Fruit fly (Drosophila melanogaster) whole organism, pupa: Measurements from ENCODE around the gene CG14400.

Experiments
- CG14655 ChIP-seq: fragments of 200-800 bp; sonication (Bioruptor generic); optimal IDR thresholded peaks from 3 replicates; lab custom pipeline; 2017; ENCODE audit warnings: mild to moderate bottlenecking, missing biosample characterization, missing genetic modification reagents, missing genetic modification characterization
- CG32121 ChIP-seq: fragments of 200-800 bp; sonication (Bioruptor generic); IDR thresholded peaks from 2 replicates; pipeline ENCODE4 v1.3.6; 2022; ENCODE audit warnings: missing biosample characterization, missing genetic modification characterization

- no peak for TF ChIP-seq CG14655
- no peak for TF ChIP-seq CG32121 (GFP tag; lab: Robert Waterston, UW)
These were observed 40.5 kb downstream of the CG14400 start, which contains the start of gene CheB38b for dm6 chr2L:20817170-20817569.
